Fruit fly (Drosophila melanogaster) whole organism, embryonic: Measurements from ENCODE around the gene CG14142.

Experiments used
- Atf-2 ChIP-seq: fragments of 200-800 bp; sonication (Bioruptor generic); optimal IDR thresholded peaks from 2 replicates; lab custom pipeline; 2016; ENCODE audit warnings: missing biosample characterization, missing genetic modification characterization
- BtbVII ChIP-seq: fragments of 200-800 bp; sonication (Bioruptor generic); optimal IDR thresholded peaks from 3 replicates; lab custom pipeline; 2017; ENCODE audit warnings: missing biosample characterization, mild to moderate bottlenecking, missing genetic modification characterization
- C15 ChIP-seq: fragments of 200-800 bp; sonication (Bioruptor generic); IDR thresholded peaks from 3 replicates; pipeline ENCODE4 v1.3.6; 2022; ENCODE audit warnings: missing biosample characterization, missing genetic modification characterization
- CG10959 ChIP-seq: fragments of 200-800 bp; sonication (Bioruptor generic); IDR thresholded peaks from 2 replicates; pipeline ENCODE4 v1.3.6; 2022; ENCODE audit warnings: missing biosample characterization, missing genetic modification characterization
- CG13287 ChIP-seq: fragments of 200-800 bp; sonication (Bioruptor generic); IDR thresholded peaks from 2 replicates; pipeline ENCODE4 v1.3.6; 2022; ENCODE audit warnings: missing biosample characterization, missing genetic modification characterization; ENCODE audit not compliant: partially characterized antibody
- CG14050 ChIP-seq: fragments of 200-800 bp; sonication (Bioruptor generic); IDR thresholded peaks from 3 replicates; pipeline ENCODE4 v1.3.6; 2022; ENCODE audit warnings: missing biosample characterization, missing genetic modification characterization
- CG14965 ChIP-seq: fragments of 200-800 bp; sonication (Bioruptor generic); optimal IDR thresholded peaks from 2 replicates; lab custom pipeline; 2016; ENCODE audit warnings: missing biosample characterization, missing genetic modification characterization, borderline replicate concordance
- CG16815 ChIP-seq: fragments of 200-800 bp; sonication (Bioruptor generic); optimal IDR thresholded peaks from 3 replicates; lab custom pipeline; 2017; ENCODE audit warnings: missing biosample characterization, mild to moderate bottlenecking, missing genetic modification characterization
- CG17361 ChIP-seq: fragments of 200-800 bp; sonication (Bioruptor generic); IDR thresholded peaks from 3 replicates; pipeline ENCODE4 v1.3.6; 2022; ENCODE audit warnings: missing biosample characterization, missing genetic modification characterization
- CG1792 ChIP-seq: fragments of 200-800 bp; sonication (Bioruptor generic); optimal IDR thresholded peaks from 2 replicates; lab custom pipeline; 2016; ENCODE audit warnings: missing biosample characterization, missing genetic modification characterization
- CG31224 ChIP-seq: fragments of 200-800 bp; sonication (Bioruptor generic); IDR thresholded peaks from 2 replicates; pipeline ENCODE4 v1.3.6; 2022; ENCODE audit warnings: missing biosample characterization, missing genetic modification characterization
- CG31441 ChIP-seq: fragments of 200-800 bp; sonication (Bioruptor generic); IDR thresholded peaks from 2 replicates; pipeline ENCODE4 v1.3.6; 2022; ENCODE audit warnings: missing biosample characterization, missing genetic modification characterization
- CG33213 ChIP-seq: fragments of 200-800 bp; sonication (Bioruptor generic); optimal IDR thresholded peaks from 3 replicates; lab custom pipeline; 2016; ENCODE audit warnings: missing biosample characterization, missing genetic modification characterization
- CG34224 ChIP-seq: fragments of 200-800 bp; sonication (Bioruptor generic); IDR thresholded peaks from 3 replicates; pipeline ENCODE4 v1.3.6; 2022; ENCODE audit warnings: missing biosample characterization, missing genetic modification characterization; ENCODE audit not compliant: partially characterized antibody
- CG5953 ChIP-seq: fragments of 200-800 bp; sonication (Bioruptor generic); IDR thresholded peaks from 2 replicates; pipeline ENCODE4 v1.3.6; 2022; ENCODE audit warnings: missing biosample characterization, missing genetic modification characterization
- CG6765 ChIP-seq: fragments of 200-800 bp; sonication (Bioruptor generic); optimal IDR thresholded peaks from 3 replicates; lab custom pipeline; 2017; ENCODE audit warnings: missing biosample characterization, mild to moderate bottlenecking, missing genetic modification characterization
- CG6854 ChIP-seq: fragments of 200-800 bp; sonication (Bioruptor generic); optimal IDR thresholded peaks from 3 replicates; lab custom pipeline; 2017; ENCODE audit warnings: missing biosample characterization, mild to moderate bottlenecking, missing genetic modification characterization
- CG7987 ChIP-seq: fragments of 200-800 bp; sonication (Bioruptor generic); optimal IDR thresholded peaks from 2 replicates; lab custom pipeline; 2018; ENCODE audit warnings: missing biosample characterization, mild to moderate bottlenecking, missing genetic modification characterization, moderate library complexity
- CG8290 ChIP-seq, 3 experiments: fragments of 200-800 bp; sonication (Bioruptor generic); optimal IDR thresholded peaks; 2 replicates each; lab custom pipeline; 2016 to 2019; ENCODE audit warnings: missing biosample characterization in 3 of 3, missing genetic modification characterization in 3 of 3, mild to moderate bottlenecking in 2 of 3, moderate library complexity in 1 of 3
- CG9609 ChIP-seq: fragments of 200-800 bp; sonication (Bioruptor generic); optimal IDR thresholded peaks from 3 replicates; lab custom pipeline; 2016; ENCODE audit warnings: missing biosample characterization, missing genetic modification characterization
- CG9817 ChIP-seq: fragments of 200-800 bp; sonication (Bioruptor generic); optimal IDR thresholded peaks from 2 replicates; lab custom pipeline; 2018; ENCODE audit warnings: missing biosample characterization, mild to moderate bottlenecking, missing genetic modification characterization, moderate library complexity
- Chrac-16 ChIP-seq: fragments of 200-800 bp; sonication (Bioruptor generic); optimal IDR thresholded peaks from 3 replicates; lab custom pipeline; 2016; ENCODE audit warnings: missing biosample characterization, missing genetic modification characterization
- Dbx ChIP-seq: fragments of 200-800 bp; sonication (Bioruptor generic); IDR thresholded peaks from 3 replicates; pipeline ENCODE4 v1.3.6; 2022; ENCODE audit warnings: missing biosample characterization, missing genetic modification characterization
- E2f1 ChIP-seq: fragments of 200-800 bp; sonication (Bioruptor generic); IDR thresholded peaks from 2 replicates; pipeline ENCODE4 v1.3.6; 2022; ENCODE audit warnings: missing biosample characterization, missing genetic modification characterization
- E2f2 ChIP-seq: fragments of 200-800 bp; sonication (Bioruptor generic); IDR thresholded peaks from 2 replicates; pipeline ENCODE4 v1.3.6; 2022; ENCODE audit warnings: missing biosample characterization, missing genetic modification characterization
- Fer1 ChIP-seq: fragments of 200-800 bp; sonication (Bioruptor generic); optimal IDR thresholded peaks from 2 replicates; lab custom pipeline; 2017; ENCODE audit warnings: missing biosample characterization, mild to moderate bottlenecking, missing genetic modification characterization
- Gug ChIP-seq: fragments of 200-800 bp; sonication (Bioruptor generic); IDR thresholded peaks from 4 replicates; pipeline ENCODE4 v1.3.6; 2022; ENCODE audit warnings: missing biosample characterization, missing genetic modification characterization
- Lhr ChIP-seq: fragments of 200-800 bp; sonication (Bioruptor generic); optimal IDR thresholded peaks from 3 replicates; lab custom pipeline; 2017; ENCODE audit warnings: mild to moderate bottlenecking, missing biosample characterization, missing genetic modification reagents, missing genetic modification characterization
- Lpt ChIP-seq: fragments of >200 bp; optimal IDR thresholded peaks from 2 replicates; lab custom pipeline; 2018; ENCODE audit warnings: missing biosample characterization, missing genetic modification characterization
- Max ChIP-seq: fragments of 200-800 bp; sonication (Bioruptor generic); optimal IDR thresholded peaks from 2 replicates; lab custom pipeline; 2016; ENCODE audit warnings: missing biosample characterization, mild to moderate bottlenecking, missing genetic modification characterization
- Mes4 ChIP-seq: fragments of 200-800 bp; sonication (Bioruptor generic); optimal IDR thresholded peaks from 2 replicates; lab custom pipeline; 2016; ENCODE audit warnings: missing biosample characterization, missing genetic modification characterization
- Myb ChIP-seq: fragments of 200-800 bp; sonication (Bioruptor generic); optimal IDR thresholded peaks from 2 replicates; lab custom pipeline; 2016; ENCODE audit warnings: missing biosample characterization, missing genetic modification characterization
- Scr ChIP-seq: fragments of 200-800 bp; sonication (Bioruptor generic); IDR thresholded peaks from 2 replicates; pipeline ENCODE4 v1.3.6; 2022; ENCODE audit warnings: missing biosample characterization, missing genetic modification characterization; ENCODE audit not compliant: partially characterized antibody
- Sry-δ ChIP-seq: fragments of 200-800 bp; sonication (Bioruptor generic); optimal IDR thresholded peaks from 2 replicates; lab custom pipeline; 2016; ENCODE audit warnings: missing biosample characterization, missing genetic modification characterization
- Trl ChIP-seq, 3 experiments: fragments of >200 bp in 2 of 3; fragments of 200-800 bp in 1 of 3; sonication (Bioruptor generic) in 1 of 3; optimal IDR thresholded peaks; 2 replicates in 1 of 3; 3 replicates in 2 of 3; lab custom pipeline; 2016 to 2017; ENCODE audit warnings: missing biosample characterization in 1 of 3, missing genetic modification characterization in 1 of 3
- ab ChIP-seq: fragments of 200-800 bp; sonication (Bioruptor generic); optimal IDR thresholded peaks from 2 replicates; lab custom pipeline; 2016; ENCODE audit warnings: missing biosample characterization, missing genetic modification characterization
- amos ChIP-seq: fragments of 200-800 bp; sonication (Bioruptor generic); IDR thresholded peaks from 2 replicates; pipeline ENCODE4 v1.3.6; 2022; ENCODE audit warnings: missing biosample characterization, missing genetic modification characterization; ENCODE audit not compliant: partially characterized antibody
- aop ChIP-seq: fragments of 200-800 bp; sonication (Bioruptor generic); IDR thresholded peaks from 2 replicates; pipeline ENCODE4 v1.3.6; 2022; ENCODE audit warnings: missing biosample characterization, missing genetic modification characterization
- dmrt11E ChIP-seq: fragments of 200-800 bp; sonication (Bioruptor generic); optimal IDR thresholded peaks from 3 replicates; lab custom pipeline; 2018; ENCODE audit warnings: missing biosample characterization, mild to moderate bottlenecking, missing genetic modification characterization, moderate library complexity
- esg ChIP-seq: fragments of 200-800 bp; sonication (Bioruptor generic); conservative IDR thresholded peaks from 2 replicates; pipeline ENCODE4 v1.3.6; 2022; ENCODE audit warnings: missing biosample characterization, missing genetic modification characterization
- grau ChIP-seq: fragments of 200-800 bp; optimal IDR thresholded peaks from 3 replicates; lab custom pipeline; 2019; ENCODE audit warnings: missing biosample characterization, mild to moderate bottlenecking, missing genetic modification characterization, moderate library complexity
- gt ChIP-seq: fragments of 200-800 bp; sonication (Bioruptor generic); IDR thresholded peaks from 2 replicates; pipeline ENCODE4 v1.3.6; 2022; ENCODE audit warnings: missing biosample characterization, missing genetic modification characterization
- hth ChIP-seq: fragments of >200 bp; optimal IDR thresholded peaks from 2 replicates; lab custom pipeline; 2017; ENCODE audit warnings: inconsistent platforms
- jigr1 ChIP-seq: fragments of 200-800 bp; sonication (Bioruptor generic); IDR thresholded peaks from 3 replicates; pipeline ENCODE4 v1.3.6; 2022; ENCODE audit warnings: missing biosample characterization, missing genetic modification characterization
- klu ChIP-seq: fragments of 200-800 bp; sonication (Bioruptor generic); IDR thresholded peaks from 2 replicates; pipeline ENCODE4 v1.3.6; 2022; ENCODE audit warnings: missing biosample characterization, missing genetic modification characterization
- lbe ChIP-seq: fragments of 200-800 bp; sonication (Bioruptor generic); optimal IDR thresholded peaks from 2 replicates; lab custom pipeline; 2016; ENCODE audit warnings: missing biosample characterization, mild to moderate bottlenecking, missing genetic modification characterization
- pzg ChIP-seq: fragments of 200-800 bp; sonication (Bioruptor generic); optimal IDR thresholded peaks from 3 replicates; lab custom pipeline; 2018; ENCODE audit warnings: missing biosample characterization, mild to moderate bottlenecking, missing genetic modification characterization, moderate library complexity
- sens-2 ChIP-seq: fragments of 200-800 bp; sonication (Bioruptor generic); IDR thresholded peaks from 2 replicates; pipeline ENCODE4 v1.3.6; 2022; ENCODE audit warnings: missing biosample characterization, missing genetic modification characterization
- slou ChIP-seq: fragments of 200-800 bp; sonication (Bioruptor generic); optimal IDR thresholded peaks from 3 replicates; lab custom pipeline; 2016; ENCODE audit warnings: missing biosample characterization, missing genetic modification characterization
- sr ChIP-seq: fragments of 200-800 bp; sonication (Bioruptor generic); IDR thresholded peaks from 3 replicates; pipeline ENCODE4 v1.3.6; 2022; ENCODE audit warnings: missing biosample characterization, missing genetic modification characterization
- sug ChIP-seq: fragments of 200-800 bp; optimal IDR thresholded peaks from 2 replicates; lab custom pipeline; 2019; ENCODE audit warnings: missing biosample characterization, mild to moderate bottlenecking, missing genetic modification characterization, moderate library complexity
- usp ChIP-seq: fragments of >200 bp; optimal IDR thresholded peaks from 2 replicates; lab custom pipeline; 2017; ENCODE audit warnings: missing biosample characterization, missing genetic modification characterization

CG14142 gene

dm6 chr3L:11155380-11155779 lies 17.9 kb upstream of the CG14142 start (continued):
- TF ChIP-seq gt (no peak), jigr1 (GFP tag; lab: Robert Waterston, UW) (no peak), klu (GFP tag; lab: Robert Waterston, UW) (0 out of 2 replicates have a peak, but pooled peaks have one; percentile 13), Atf-2 (GFP tag; lab: Kevin White, UChicago) (no peak), grau (tag; lab: Kevin White, UChicago) (no peak), CG14965 (no peak), Trl (optimal IDR thresholded peaks at IDR 0.05; lab: Kevin White, UChicago) (no peak), Trl (GFP tag; optimal IDR thresholded peaks at IDR 0.05; lab: Kevin White, UChicago) (no peak), CG6765 (GFP tag; lab: Kevin White, UChicago) (no peak), ab (GFP tag; lab: Kevin White, UChicago) (no peak), CG10959 (no peak), sens-2 (GFP tag; lab: Robert Waterston, UW) (no peak), amos (GFP tag; lab: Robert Waterston, UW) (no peak), CG7987 (no peak), pzg (GFP tag; lab: Kevin White, UChicago) (no peak), Mes4 (GFP tag; lab: Kevin White, UChicago) (no peak), CG16815 (GFP tag; lab: Kevin White, UChicago) (no peak), hth (no peak), Fer1 (GFP tag; lab: Kevin White, UChicago) (no peak), CG5953 (no peak), dmrt11E (no peak), Scr (GFP tag; lab: Robert Waterston, UW) (no peak), CG14050 (GFP tag; lab: Robert Waterston, UW) (0 out of 3 replicates have a peak, but pooled peaks have one; percentile 28), Max (GFP tag; lab: Kevin White, UChicago) (no peak), CG33213 (GFP tag; lab: Kevin White, UChicago) (no peak), E2f2 (GFP tag; lab: Robert Waterston, UW) (peak; percentile 21; the same call in 1 of the 2 replicates), sug (tag; lab: Kevin White, UChicago) (no peak), E2f1 (GFP tag; lab: Robert Waterston, UW) (no peak), aop (no peak), Gug (GFP tag; lab: Robert Waterston, UW) (no peak), Dbx (GFP tag; lab: Robert Waterston, UW) (no peak), Myb (GFP tag; lab: Kevin White, UChicago) (no peak), lbe (GFP tag; lab: Kevin White, UChicago) (no peak), Sry-δ (no peak), sr (GFP tag; lab: Robert Waterston, UW) (no peak), Lpt (GFP tag; lab: Kevin White, UChicago) (no peak), Lhr (no peak), CG1792 (GFP tag; lab: Kevin White, UChicago) (no peak), CG9817 (tag; lab: Kevin White, UChicago) (no peak), slou (GFP tag; lab: Kevin White, UChicago) (no peak), CG34224 (no peak), CG31224 (GFP tag; lab: Robert Waterston, UW) (no peak), C15 (GFP tag; lab: Robert Waterston, UW) (no peak), CG31441 (0 out of 2 replicates have a peak, but pooled peaks have one; percentile 10), CG17361 (GFP tag; lab: Robert Waterston, UW) (no peak), CG6854 (GFP tag; lab: Kevin White, UChicago) (no peak), Chrac-16 (GFP tag; lab: Kevin White, UChicago) (no peak), CG13287 (GFP tag; lab: Robert Waterston, UW) (no peak), CG9609 (GFP tag; lab: Kevin White, UChicago) (no peak), BtbVII (GFP tag; lab: Kevin White, UChicago) (no peak), esg (peak; percentile 47), usp (GFP tag; lab: Kevin White, UChicago) (no peak), CG8290 (GFP tag; optimal IDR thresholded peaks at IDR 0.05; lab: Kevin White, UChicago) (no peak), CG8290 (tag; optimal IDR thresholded peaks at IDR 0.05; lab: Kevin White, UChicago) (no peak)
